Worm (Caenorhabditis elegans) whole organism, mixed stage, embryonic: Measurements from ENCODE around the gene Y62E10A.19.

Experiments
- bed-3 ChIP-seq: fragments of 200-800 bp; sonication (Bioruptor generic); optimal IDR thresholded peaks from 3 replicates; lab custom pipeline; 2018; ENCODE audit warnings: mild to moderate bottlenecking, missing genetic modification characterization, moderate library complexity, missing compliant biosample characterization
- ces-1 ChIP-seq: fragments of 150-350 bp; optimal IDR thresholded peaks from 2 replicates; lab custom pipeline; 2014; ENCODE audit warnings: missing biosample characterization, missing genetic modification reagents, missing genetic modification characterization
- lsy-2 ChIP-seq: fragments of 150-350 bp; optimal IDR thresholded peaks from 2 replicates; lab custom pipeline; 2014; ENCODE audit warnings: missing biosample characterization, missing genetic modification characterization
- mep-1 ChIP-seq: fragments of 150-350 bp; optimal IDR thresholded peaks from 2 replicates; lab custom pipeline; 2017; ENCODE audit warnings: missing biosample characterization, missing genetic modification reagents, missing genetic modification characterization, inconsistent platforms
- nhr-237 ChIP-seq: fragments of 150-350 bp; optimal IDR thresholded peaks from 2 replicates; lab custom pipeline; 2014; ENCODE audit warnings: missing biosample characterization, missing genetic modification characterization
- nhr-28 ChIP-seq: fragments of 150-350 bp; optimal IDR thresholded peaks from 2 replicates; lab custom pipeline; 2014; ENCODE audit warnings: missing biosample characterization, missing genetic modification characterization
- pha-4 ChIP-seq: fragments of 150-350 bp; optimal IDR thresholded peaks from 2 replicates; lab custom pipeline; 2018; ENCODE audit warnings: missing biosample characterization, missing genetic modification reagents, missing genetic modification characterization

- no peak for TF ChIP-seq bed-3
- no peak for TF ChIP-seq nhr-28 (tag; lab: Kevin White, UChicago)
- TF ChIP-seq nhr-237 (tag; lab: Kevin White, UChicago) = no peak
- no peak for TF ChIP-seq ces-1
- no peak for TF ChIP-seq mep-1 (tag; lab: Kevin White, UChicago)
- no peak for TF ChIP-seq lsy-2 (tag; lab: Kevin White, UChicago)
- no peak for TF ChIP-seq pha-4 (tag; lab: Kevin White, UChicago)
Measured at ce11 chrIV:13396375-13396774, 11.7 kb downstream of the Y62E10A.19 start.
